Worm (Caenorhabditis elegans) whole organism, late embryonic: ENCODE data around the gene tsp-17.

Experiments used
- C38D4.7 ChIP-seq: fragments of 200-800 bp; sonication (Bioruptor generic); optimal IDR thresholded peaks from 2 replicates; lab custom pipeline; 2018; ENCODE audit warnings: mild to moderate bottlenecking, missing genetic modification characterization, moderate library complexity, missing compliant biosample characterization
- F13H6.1 ChIP-seq: sonication (generic microtip); optimal IDR thresholded peaks from 2 replicates; lab custom pipeline; 2016; ENCODE audit warnings: missing genetic modification characterization, missing compliant biosample characterization
- K02D7.2 ChIP-seq: sonication (generic microtip); optimal IDR thresholded peaks from 2 replicates; lab custom pipeline; 2017; ENCODE audit warnings: mild to moderate bottlenecking, missing genetic modification characterization, missing compliant biosample characterization
- T23F11.4 ChIP-seq: fragments of 200-800 bp; sonication (Bioruptor generic); optimal IDR thresholded peaks from 2 replicates; lab custom pipeline; 2018; ENCODE audit warnings: mild to moderate bottlenecking, missing genetic modification characterization, missing compliant biosample characterization
- ama-1 ChIP-seq: fragments of 150-350 bp; optimal IDR thresholded peaks from 2 replicates; lab custom pipeline; 2014
- ceh-18 ChIP-seq: sonication (generic microtip); optimal IDR thresholded peaks from 2 replicates; lab custom pipeline; 2016; ENCODE audit warnings: missing genetic modification characterization, missing compliant biosample characterization
- ceh-19 ChIP-seq: fragments of 200-800 bp; sonication (Bioruptor generic); optimal IDR thresholded peaks from 2 replicates; lab custom pipeline; 2018; ENCODE audit warnings: mild to moderate bottlenecking, missing genetic modification characterization, missing compliant biosample characterization
- ceh-22 ChIP-seq: sonication (generic microtip); optimal IDR thresholded peaks from 2 replicates; lab custom pipeline; 2017; ENCODE audit warnings: missing biosample characterization, missing genetic modification characterization
- ceh-24 ChIP-seq: sonication (generic microtip); optimal IDR thresholded peaks from 2 replicates; lab custom pipeline; 2016; ENCODE audit warnings: mild to moderate bottlenecking, missing genetic modification characterization, missing compliant biosample characterization
- ceh-31 ChIP-seq: sonication (generic microtip); optimal IDR thresholded peaks from 2 replicates; lab custom pipeline; 2016; ENCODE audit warnings: missing genetic modification characterization, missing compliant biosample characterization
- ceh-34 ChIP-seq: sonication (generic microtip); optimal IDR thresholded peaks from 2 replicates; lab custom pipeline; 2016; ENCODE audit warnings: mild to moderate bottlenecking, missing genetic modification characterization, missing compliant biosample characterization
- ceh-45 ChIP-seq: fragments of 200-800 bp; sonication (Bioruptor generic); IDR thresholded peaks from 2 replicates; pipeline ENCODE4 v1.3.6; 2022; ENCODE audit warnings: missing genetic modification reagents, missing genetic modification characterization, missing compliant biosample characterization
- ceh-48 ChIP-seq: sonication (generic microtip); optimal IDR thresholded peaks from 2 replicates; lab custom pipeline; 2016; ENCODE audit warnings: missing genetic modification characterization, inconsistent platforms, missing compliant biosample characterization
- elt-2 ChIP-seq: sonication (generic microtip); optimal IDR thresholded peaks from 2 replicates; lab custom pipeline; 2016; ENCODE audit warnings: missing genetic modification reagents, missing genetic modification characterization, missing compliant biosample characterization
- fkh-10 ChIP-seq: fragments of 150-350 bp; optimal IDR thresholded peaks from 2 replicates; lab custom pipeline; 2014; ENCODE audit warnings: missing biosample characterization, missing genetic modification reagents, missing genetic modification characterization
- fkh-6 ChIP-seq: sonication (generic microtip); optimal IDR thresholded peaks from 2 replicates; lab custom pipeline; 2016; ENCODE audit warnings: missing genetic modification characterization, missing compliant biosample characterization
- gmeb-2 ChIP-seq: sonication (generic microtip); optimal IDR thresholded peaks from 2 replicates; lab custom pipeline; 2016; ENCODE audit warnings: missing genetic modification characterization, inconsistent platforms, missing compliant biosample characterization
- hlh-15 ChIP-seq: sonication (generic microtip); optimal IDR thresholded peaks from 2 replicates; lab custom pipeline; 2016; ENCODE audit warnings: missing genetic modification characterization, missing compliant biosample characterization
- hlh-30 ChIP-seq: sonication (generic microtip); optimal IDR thresholded peaks from 2 replicates; lab custom pipeline; 2017; ENCODE audit warnings: antibody characterized with exemption, missing genetic modification characterization, missing compliant biosample characterization; ENCODE audit not compliant: insufficient read depth
- hlh-8 ChIP-seq: sonication (generic microtip); optimal IDR thresholded peaks from 2 replicates; lab custom pipeline; 2016; ENCODE audit warnings: missing genotype, missing genetic modification characterization, missing compliant biosample characterization
- lim-6 ChIP-seq: sonication (generic microtip); optimal IDR thresholded peaks from 2 replicates; lab custom pipeline; 2016; ENCODE audit warnings: missing genetic modification characterization, missing compliant biosample characterization
- lin-11 ChIP-seq: fragments of 200-800 bp; sonication (Bioruptor generic); optimal IDR thresholded peaks from 2 replicates; lab custom pipeline; 2018; ENCODE audit warnings: mild to moderate bottlenecking, missing genetic modification characterization, missing compliant biosample characterization
- mec-3 ChIP-seq: sonication (generic microtip); optimal IDR thresholded peaks from 2 replicates; lab custom pipeline; 2016; ENCODE audit warnings: borderline replicate concordance, missing genetic modification characterization, missing compliant biosample characterization
- nfya-1 ChIP-seq: sonication (generic microtip); optimal IDR thresholded peaks from 2 replicates; lab custom pipeline; 2017; ENCODE audit warnings: missing genetic modification characterization, mild to moderate bottlenecking, missing compliant biosample characterization, antibody characterized with exemption, moderate library complexity
- nhr-11 ChIP-seq: fragments of 150-350 bp; optimal IDR thresholded peaks from 2 replicates; lab custom pipeline; 2014; ENCODE audit warnings: missing biosample characterization, missing genetic modification characterization
- nhr-232 ChIP-seq: sonication (generic microtip); optimal IDR thresholded peaks from 2 replicates; lab custom pipeline; 2016; ENCODE audit warnings: missing genetic modification characterization, missing compliant biosample characterization
- odd-2 ChIP-seq: sonication (generic microtip); optimal IDR thresholded peaks from 2 replicates; lab custom pipeline; 2017; ENCODE audit warnings: antibody characterized with exemption, mild to moderate bottlenecking, missing genetic modification characterization, missing compliant biosample characterization
- pat-9 ChIP-seq: fragments of 200-800 bp; sonication (Bioruptor generic); optimal IDR thresholded peaks from 2 replicates; lab custom pipeline; 2018; ENCODE audit warnings: mild to moderate bottlenecking, missing genetic modification characterization, moderate library complexity, missing compliant biosample characterization
- pax-1 ChIP-seq: fragments of 150-350 bp; optimal IDR thresholded peaks from 2 replicates; lab custom pipeline; 2014; ENCODE audit warnings: missing biosample characterization, missing genetic modification characterization
- pros-1 ChIP-seq: fragments of 150-350 bp; optimal IDR thresholded peaks from 2 replicates; lab custom pipeline; 2014; ENCODE audit warnings: missing biosample characterization, missing genetic modification reagents, missing genetic modification characterization
- ref-2 ChIP-seq: sonication (generic microtip); optimal IDR thresholded peaks from 2 replicates; lab custom pipeline; 2016; ENCODE audit warnings: missing genetic modification characterization, missing compliant biosample characterization
- rnt-1 ChIP-seq: sonication (generic microtip); optimal IDR thresholded peaks from 2 replicates; lab custom pipeline; 2016; ENCODE audit warnings: missing genetic modification characterization, missing compliant biosample characterization
- sdc-2 ChIP-seq: sonication (generic microtip); optimal IDR thresholded peaks from 2 replicates; lab custom pipeline; 2016; ENCODE audit warnings: missing genotype, missing genetic modification characterization, missing compliant biosample characterization
- sox-2 ChIP-seq: fragments of 200-800 bp; sonication (Bioruptor generic); IDR thresholded peaks from 2 replicates; pipeline ENCODE4 v1.3.6; 2022; ENCODE audit warnings: missing genetic modification reagents, missing genetic modification characterization, missing compliant biosample characterization
- syd-9 ChIP-seq: sonication (generic microtip); optimal IDR thresholded peaks from 2 replicates; lab custom pipeline; 2016; ENCODE audit warnings: mild to moderate bottlenecking, missing genetic modification characterization, moderate library complexity, missing compliant biosample characterization
- tbx-2 ChIP-seq: sonication (generic microtip); optimal IDR thresholded peaks from 2 replicates; lab custom pipeline; 2016; ENCODE audit warnings: missing genetic modification characterization, missing compliant biosample characterization
- unc-55 ChIP-seq: sonication (generic microtip); optimal IDR thresholded peaks from 2 replicates; lab custom pipeline; 2017; ENCODE audit warnings: missing biosample characterization, missing genetic modification reagents, missing genetic modification characterization
- unc-86 ChIP-seq: sonication (generic microtip); optimal IDR thresholded peaks from 2 replicates; lab custom pipeline; 2016; ENCODE audit warnings: missing genetic modification characterization, missing compliant biosample characterization

tsp-17 gene

DNA sequence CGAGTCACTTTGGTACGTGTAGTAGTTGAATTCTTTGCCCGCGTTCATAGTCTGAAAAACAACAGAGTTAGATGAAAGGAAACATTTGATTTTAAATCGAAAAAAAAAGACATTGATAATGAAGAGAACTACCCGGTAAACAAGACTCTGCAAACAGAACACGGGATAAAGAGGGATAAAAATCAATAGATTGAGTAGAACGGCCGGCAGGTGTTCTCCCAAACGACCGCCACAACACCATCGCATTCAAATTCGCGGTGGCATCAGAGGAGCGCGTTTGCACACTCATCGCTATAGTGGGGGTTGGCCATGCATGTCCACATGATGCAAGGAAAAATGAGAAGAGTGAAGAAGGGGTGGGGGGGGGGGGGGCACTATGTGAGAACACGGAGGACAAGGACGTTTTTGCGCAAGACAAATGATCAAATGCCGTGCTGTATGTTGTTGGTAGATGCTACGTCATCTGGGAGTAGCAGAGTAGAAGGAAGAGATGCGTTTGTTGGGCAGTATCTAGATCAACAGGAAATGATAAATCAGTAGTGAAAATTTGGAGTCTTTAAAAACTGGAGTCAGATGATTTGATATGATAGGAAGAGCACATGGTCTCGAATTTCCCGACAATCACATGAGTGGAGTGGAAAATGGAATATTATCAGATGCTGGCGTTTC, 2.3 kb upstream of the tsp-17 start, which contains the start of gene tag-52:
TSS of gene tag-52 (minus strand) at position 51 of the 669 bp plus-strand sequence.
- peak; percentile 33 for TF ChIP-seq tbx-2 (tag; lab: Kevin White, UChicago)
- peak; percentile 17 for TF ChIP-seq C38D4.7 (GFP tag; lab: Kevin White, UChicago)
- TF ChIP-seq elt-2 (tag; lab: Kevin White, UChicago): peak; percentile 40
- no peak for TF ChIP-seq odd-2
- TF ChIP-seq unc-55 (GFP tag; lab: Kevin White, UChicago): no peak
- TF ChIP-seq sdc-2 (tag; lab: Kevin White, UChicago): peak; percentile 13
- TF ChIP-seq hlh-30 (tag; lab: Kevin White, UChicago): peak; percentile 39
- peak; percentile 79 for TF ChIP-seq ceh-19 (GFP tag; lab: Kevin White, UChicago)
- peak; percentile 20 for TF ChIP-seq ceh-31 (tag; lab: Kevin White, UChicago)
- TF ChIP-seq pros-1 (tag; lab: Kevin White, UChicago): no peak
- no peak for TF ChIP-seq nhr-232 (tag; lab: Kevin White, UChicago)
- no peak for TF ChIP-seq ceh-24 (tag; lab: Kevin White, UChicago)
- TF ChIP-seq ama-1 (lab: Kevin White, UChicago): no peak
- TF ChIP-seq hlh-15 (tag; lab: Kevin White, UChicago): no peak

DNA sequence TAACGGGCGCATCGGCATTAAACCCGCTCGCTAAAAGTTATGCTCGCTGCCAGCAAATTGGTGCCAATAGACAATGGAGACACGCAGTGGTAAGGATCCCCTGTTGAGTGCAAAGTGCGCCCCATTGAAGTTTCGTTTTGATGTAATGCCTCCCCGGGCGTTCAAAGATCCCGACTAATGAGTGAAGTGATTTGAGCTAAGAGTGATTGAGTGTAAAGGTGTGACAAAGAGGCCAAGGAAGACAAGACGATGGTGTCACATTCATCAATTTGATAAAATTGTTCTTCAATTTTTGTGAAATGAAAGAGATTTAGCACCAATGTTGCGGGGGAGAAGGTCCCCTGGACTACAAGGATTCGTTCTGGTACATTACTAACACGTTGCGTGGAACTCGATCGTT, 2.1 kb downstream of the tsp-17 start:
- no peak for TF ChIP-seq nhr-11 (tag; lab: Kevin White, UChicago)
- TF ChIP-seq unc-55 (GFP tag; lab: Kevin White, UChicago): peak; percentile 77
- no peak for TF ChIP-seq unc-86
- TF ChIP-seq lim-6 (tag; lab: Kevin White, UChicago): no peak
- no peak for TF ChIP-seq F13H6.1

ce11 chrX:3686420-3686819, 5.5 kb downstream of the tsp-17 start:
- TF ChIP-seq fkh-6 (tag; lab: Kevin White, UChicago): no peak
- TF ChIP-seq T23F11.4: no peak
- TF ChIP-seq pax-1 (tag; lab: Kevin White, UChicago): no peak
- no peak for TF ChIP-seq elt-2 (tag; lab: Kevin White, UChicago)
- no peak for TF ChIP-seq gmeb-2
- no peak for TF ChIP-seq ref-2 (tag; lab: Kevin White, UChicago)
- no peak for TF ChIP-seq hlh-8 (tag; lab: Kevin White, UChicago)
- no peak for TF ChIP-seq pat-9 (tag; lab: Kevin White, UChicago)
- TF ChIP-seq pros-1 (tag; lab: Kevin White, UChicago): no peak
- TF ChIP-seq fkh-10 (GFP tag; lab: Kevin White, UChicago): no peak
- TF ChIP-seq mec-3 (tag; lab: Kevin White, UChicago): no peak
- no peak for TF ChIP-seq K02D7.2 (tag; lab: Kevin White, UChicago)
- TF ChIP-seq sox-2 (GFP tag; lab: Robert Waterston, UW): no peak
- no peak for TF ChIP-seq ceh-45 (GFP tag; lab: Robert Waterston, UW)
- no peak for TF ChIP-seq syd-9 (tag; lab: Kevin White, UChicago)
- no peak for TF ChIP-seq lin-11 (tag; lab: Kevin White, UChicago)
- TF ChIP-seq, all 69 proteins: peak for 0

DNA sequence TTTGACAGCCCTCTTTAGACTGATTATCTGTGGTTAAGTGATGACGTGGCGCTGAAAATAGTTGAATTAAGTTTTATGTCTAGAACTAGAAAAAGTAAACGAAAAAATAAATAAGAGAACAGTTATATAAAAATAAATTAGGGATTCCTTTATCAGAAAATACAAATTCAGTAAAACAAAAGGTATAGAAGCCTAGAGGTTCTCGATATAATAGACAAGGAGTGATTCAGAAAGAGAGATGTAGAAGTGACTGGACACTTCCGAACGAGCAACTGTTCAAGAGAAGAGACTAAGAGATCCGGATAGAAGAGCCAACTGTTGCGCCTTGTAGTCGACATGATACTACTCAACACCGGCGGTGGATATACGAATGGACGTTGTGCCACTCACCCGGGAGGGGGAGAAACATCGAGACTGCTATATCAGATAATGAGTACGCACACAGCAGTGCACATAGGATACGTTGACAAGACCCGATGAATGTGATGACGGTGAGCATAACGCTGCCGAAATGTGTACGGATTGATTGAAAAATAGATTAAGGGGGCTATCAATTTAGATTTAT, 8.3 kb downstream of the tsp-17 start, which contains the start of gene tag-278:
TSS of gene tag-278 (minus strand) at position 51 of the 565 bp plus-strand sequence.
- TF ChIP-seq ceh-22 (tag; lab: Kevin White, UChicago): no peak
- TF ChIP-seq ceh-34 (tag; lab: Kevin White, UChicago): peak; percentile 11
- peak; percentile 4 for TF ChIP-seq pat-9 (tag; lab: Kevin White, UChicago)
- no peak for TF ChIP-seq ceh-48 (tag; lab: Kevin White, UChicago)
- TF ChIP-seq ceh-18: peak; percentile 77
- peak; percentile 59 for TF ChIP-seq rnt-1
- peak; percentile 23 for TF ChIP-seq ceh-31 (tag; lab: Kevin White, UChicago)
- TF ChIP-seq unc-55 (GFP tag; lab: Kevin White, UChicago): peak; percentile 84
- peak; percentile 39 for TF ChIP-seq nfya-1
